Worm (Caenorhabditis elegans) whole organism, L4/young adult: ENCODE data around the gene emc-1.

Experiments
- W03F9.2 ChIP-seq: fragments of 150-350 bp; optimal IDR thresholded peaks from 2 replicates; lab custom pipeline; 2014; ENCODE audit warnings: missing biosample characterization, missing genetic modification characterization
- him-1 ChIP-seq: sonication (generic microtip); optimal IDR thresholded peaks from 2 replicates; lab custom pipeline; 2016; ENCODE audit warnings: missing genotype, missing genetic modification reagents, missing genetic modification characterization, missing compliant biosample characterization

DNA sequence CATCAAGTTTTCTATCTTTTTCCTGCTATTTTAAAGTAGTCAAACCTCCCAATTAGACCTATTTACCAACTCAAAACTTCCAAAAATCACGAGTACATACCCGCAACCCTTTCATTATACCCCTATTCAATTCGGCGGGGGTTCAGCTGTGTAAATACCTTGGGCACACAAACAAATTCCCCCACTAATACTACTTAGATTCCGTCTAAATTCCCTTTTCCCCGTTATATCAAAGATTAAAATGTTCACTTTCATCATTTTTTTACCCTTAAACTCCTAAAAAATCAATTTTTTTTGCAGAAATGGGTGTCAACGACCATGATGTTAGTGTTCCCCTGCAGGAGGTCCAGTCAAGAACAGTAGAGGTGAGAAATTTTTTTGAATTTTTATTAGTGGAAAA is 4.1 kb upstream of the emc-1 start, which contains the start of gene fdgt-1:
- no peak for TF ChIP-seq him-1 (tag; lab: Kevin White, UChicago)
- no peak for TF ChIP-seq W03F9.2
